Worm (Caenorhabditis elegans) whole organism, L4 larva: ENCODE measurements around the gene seb-3.

ENCODE experiments used
- D1046.2 ChIP-seq: fragments of 200-800 bp; sonication (Bioruptor generic); IDR thresholded peaks from 2 replicates; pipeline ENCODE4 v1.3.6; 2022; ENCODE audit warnings: missing genetic modification characterization, missing compliant biosample characterization
- F10B5.3 ChIP-seq: sonication (generic microtip); optimal IDR thresholded peaks from 2 replicates; lab custom pipeline; 2016; ENCODE audit warnings: mild to moderate bottlenecking, missing genetic modification characterization, missing compliant biosample characterization
- F26F4.8 ChIP-seq: fragments of 200-800 bp; sonication (Bioruptor generic); conservative IDR thresholded peaks from 2 replicates; pipeline ENCODE4 v1.3.6; 2022; ENCODE audit warnings: missing genetic modification characterization, missing compliant biosample characterization
- F44E2.7 ChIP-seq: fragments of 200-800 bp; sonication (Bioruptor generic); IDR thresholded peaks from 2 replicates; pipeline ENCODE4 v2.1.2; 2022; ENCODE audit warnings: missing genetic modification characterization, missing compliant biosample characterization
- F49E8.2 ChIP-seq: sonication (generic microtip); optimal IDR thresholded peaks from 2 replicates; lab custom pipeline; 2016; ENCODE audit warnings: missing compliant biosample characterization, mild to moderate bottlenecking, missing genetic modification characterization, borderline replicate concordance
- R02D3.7 ChIP-seq: fragments of 150-350 bp; sonication (generic microtip); optimal IDR thresholded peaks from 3 replicates; lab custom pipeline; 2014; ENCODE audit warnings: missing biosample characterization, missing genetic modification characterization
- T26A8.4 ChIP-seq: fragments of 200-800 bp; sonication (Bioruptor generic); IDR thresholded peaks from 2 replicates; pipeline ENCODE4 v1.3.6; 2022; ENCODE audit warnings: missing genetic modification characterization, missing compliant biosample characterization
- Y48G9A.11 ChIP-seq: fragments of 200-800 bp; sonication (Bioruptor generic); IDR thresholded peaks from 2 replicates; pipeline ENCODE4 v1.3.6; 2022; ENCODE audit warnings: missing genetic modification reagents, missing genetic modification characterization, missing compliant biosample characterization
- Y5F2A.4 ChIP-seq: fragments of 200-800 bp; sonication (Bioruptor generic); optimal IDR thresholded peaks from 2 replicates; lab custom pipeline; 2018; ENCODE audit warnings: mild to moderate bottlenecking, missing genetic modification characterization, missing compliant biosample characterization
- Y75B8A.6 ChIP-seq: fragments of 200-800 bp; sonication (Bioruptor generic); IDR thresholded peaks from 2 replicates; pipeline ENCODE4 v1.3.6; 2022; ENCODE audit warnings: missing genetic modification reagents, missing genetic modification characterization, missing compliant biosample characterization
- ZK337.2 ChIP-seq: fragments of 200-800 bp; sonication (Bioruptor generic); IDR thresholded peaks from 2 replicates; pipeline ENCODE4 v1.3.6; 2022; ENCODE audit warnings: missing genetic modification reagents, missing genetic modification characterization, missing compliant biosample characterization
- ZK546.5 ChIP-seq, 2 experiments: sonication (generic microtip); optimal IDR thresholded peaks; 2 replicates each; lab custom pipeline; 2017; ENCODE audit warnings: missing biosample characterization in 2 of 2, missing genetic modification characterization in 2 of 2
- aha-1 ChIP-seq: fragments of 150-350 bp; peaks from one replicate; lab custom pipeline; 2014; ENCODE audit warnings: missing biosample characterization, missing genetic modification characterization
- aly-2 ChIP-seq: sonication (generic microtip); optimal IDR thresholded peaks from 2 replicates; lab custom pipeline; 2018; ENCODE audit warnings: missing biosample characterization, missing genetic modification characterization
- ama-1 ChIP-seq: fragments of 150-350 bp; optimal IDR thresholded peaks from 2 replicates; lab custom pipeline; 2014; ENCODE audit warnings: inconsistent platforms, mixed read lengths
- arid-1 ChIP-seq: fragments of 200-800 bp; sonication (Bioruptor generic); conservative IDR thresholded peaks from 2 replicates; pipeline ENCODE4 v1.3.6; 2022; ENCODE audit warnings: missing genetic modification reagents, missing genetic modification characterization, missing compliant biosample characterization
- ceh-82 ChIP-seq: sonication (generic microtip); optimal IDR thresholded peaks from 2 replicates; lab custom pipeline; 2017; ENCODE audit warnings: missing biosample characterization, missing genetic modification characterization
- ces-1 ChIP-seq: fragments of 150-350 bp; sonication (generic microtip); optimal IDR thresholded peaks from 4 replicates; lab custom pipeline; 2014; ENCODE audit warnings: missing biosample characterization, missing genetic modification reagents, missing genetic modification characterization
- daf-12 ChIP-seq: fragments of 150-350 bp; optimal IDR thresholded peaks from 2 replicates; lab custom pipeline; 2014; ENCODE audit warnings: missing biosample characterization, missing genetic modification reagents, missing genetic modification characterization
- duxl-1 ChIP-seq: sonication (generic microtip); optimal IDR thresholded peaks from 2 replicates; lab custom pipeline; 2016; ENCODE audit warnings: mild to moderate bottlenecking, missing genetic modification characterization, moderate library complexity, missing compliant biosample characterization; ENCODE audit not compliant: poor library complexity
- dve-1 ChIP-seq: sonication (generic microtip); optimal IDR thresholded peaks from 2 replicates; lab custom pipeline; 2017; ENCODE audit warnings: antibody characterized with exemption, mild to moderate bottlenecking, missing genetic modification characterization, missing compliant biosample characterization; ENCODE audit not compliant: insufficient read depth
- egl-27 ChIP-seq: sonication (generic microtip); optimal IDR thresholded peaks from 3 replicates; lab custom pipeline; 2017; ENCODE audit warnings: missing biosample characterization, missing genetic modification reagents, missing genetic modification characterization
- fkh-10 ChIP-seq: fragments of 150-350 bp; optimal IDR thresholded peaks from 2 replicates; lab custom pipeline; 2014; ENCODE audit warnings: missing biosample characterization, missing genetic modification reagents, missing genetic modification characterization
- gei-8 ChIP-seq: fragments of 200-800 bp; sonication (Bioruptor generic); optimal IDR thresholded peaks from 2 replicates; lab custom pipeline; 2018; ENCODE audit warnings: mild to moderate bottlenecking, missing genetic modification characterization, missing compliant biosample characterization
- hlh-11 ChIP-seq: fragments of 200-800 bp; sonication (Bioruptor generic); optimal IDR thresholded peaks from 2 replicates; lab custom pipeline; 2018; ENCODE audit warnings: mild to moderate bottlenecking, missing genetic modification characterization, missing compliant biosample characterization
- hlh-30 ChIP-seq: sonication (generic microtip); optimal IDR thresholded peaks from 2 replicates; lab custom pipeline; 2017; ENCODE audit warnings: antibody characterized with exemption, mild to moderate bottlenecking, missing genetic modification characterization, missing compliant biosample characterization; ENCODE audit not compliant: insufficient read depth
- lin-1 ChIP-seq: fragments of 200-800 bp; sonication (Bioruptor generic); IDR thresholded peaks from 2 replicates; pipeline ENCODE4 v1.3.6; 2022; ENCODE audit warnings: missing genetic modification reagents, missing genetic modification characterization, missing compliant biosample characterization
- lin-13 ChIP-seq: fragments of 150-350 bp; optimal IDR thresholded peaks from 2 replicates; lab custom pipeline; 2014; ENCODE audit warnings: missing biosample characterization, missing genetic modification reagents, missing genetic modification characterization
- lin-15B ChIP-seq: fragments of 150-350 bp; sonication (generic microtip); optimal IDR thresholded peaks from 3 replicates; lab custom pipeline; 2014; ENCODE audit warnings: missing biosample characterization, missing genetic modification characterization
- lin-39 ChIP-seq: fragments of 150-350 bp; optimal IDR thresholded peaks from 2 replicates; lab custom pipeline; 2014; ENCODE audit warnings: missing biosample characterization, missing genetic modification reagents, missing genetic modification characterization
- lsy-2 ChIP-seq, 2 experiments: fragments of 150-350 bp in 1 of 2; sonication (generic microtip) in 1 of 2; optimal IDR thresholded peaks; 2 replicates each; lab custom pipeline; 2014 to 2017; ENCODE audit warnings: missing biosample characterization in 2 of 2, missing genetic modification characterization in 2 of 2
- mes-2 ChIP-seq: sonication (generic microtip); optimal IDR thresholded peaks from 2 replicates; lab custom pipeline; 2016; ENCODE audit warnings: missing genotype, mild to moderate bottlenecking, missing genetic modification characterization, missing compliant biosample characterization; ENCODE audit not compliant: poor library complexity, severe bottlenecking
- mxl-2 ChIP-seq: fragments of 200-800 bp; sonication (Bioruptor generic); conservative IDR thresholded peaks from 2 replicates; pipeline ENCODE4 v1.3.6; 2022; ENCODE audit warnings: missing genetic modification reagents, missing genetic modification characterization, missing compliant biosample characterization
- mxl-3 ChIP-seq: fragments of 200-800 bp; sonication (Bioruptor generic); optimal IDR thresholded peaks from 2 replicates; lab custom pipeline; 2018; ENCODE audit warnings: mild to moderate bottlenecking, missing genetic modification characterization, missing compliant biosample characterization
- nhr-102 ChIP-seq: sonication (generic microtip); optimal IDR thresholded peaks from 2 replicates; lab custom pipeline; 2016; ENCODE audit warnings: mild to moderate bottlenecking, missing genetic modification characterization, moderate library complexity, missing compliant biosample characterization
- nhr-11 ChIP-seq: fragments of 150-350 bp; optimal IDR thresholded peaks from 2 replicates; lab custom pipeline; 2014; ENCODE audit warnings: missing biosample characterization, missing genetic modification characterization
- nhr-111 ChIP-seq: fragments of 200-800 bp; sonication (Bioruptor generic); optimal IDR thresholded peaks from 2 replicates; lab custom pipeline; 2018; ENCODE audit warnings: mild to moderate bottlenecking, missing genetic modification characterization, missing compliant biosample characterization
- nhr-25 ChIP-seq: sonication (generic microtip); optimal IDR thresholded peaks from 2 replicates; lab custom pipeline; 2017; ENCODE audit warnings: missing genetic modification characterization, mild to moderate bottlenecking, missing compliant biosample characterization, antibody characterized with exemption, moderate library complexity, borderline replicate concordance; ENCODE audit not compliant: insufficient read depth
- nhr-28 ChIP-seq: fragments of 150-350 bp; optimal IDR thresholded peaks from 2 replicates; lab custom pipeline; 2014; ENCODE audit warnings: missing biosample characterization, missing genetic modification characterization
- nhr-41 ChIP-seq: fragments of 200-800 bp; sonication (Bioruptor generic); IDR thresholded peaks from 2 replicates; pipeline ENCODE4 v1.3.6; 2022; ENCODE audit warnings: missing genetic modification reagents, missing genetic modification characterization, missing compliant biosample characterization
- nhr-6 ChIP-seq: fragments of 150-350 bp; optimal IDR thresholded peaks from 2 replicates; lab custom pipeline; 2014; ENCODE audit warnings: missing biosample characterization, missing genetic modification characterization
- nhr-77 ChIP-seq: fragments of 150-350 bp; optimal IDR thresholded peaks from 2 replicates; lab custom pipeline; 2014; ENCODE audit warnings: missing biosample characterization, missing genetic modification characterization
- pha-4 ChIP-seq, 2 experiments: fragments of 150-350 bp in 1 of 2; fragments of 200-800 bp in 1 of 2; sonication (Bioruptor generic) in 1 of 2; IDR thresholded peaks in 1 of 2; optimal IDR thresholded peaks in 1 of 2; 2 replicates each; pipeline versions ENCODE4 v1.3.6 to Lab custom; 2014 to 2022; ENCODE audit warnings: missing genetic modification characterization in 2 of 2, missing genetic modification reagents in 2 of 2, missing biosample characterization in 1 of 2, missing compliant biosample characterization in 1 of 2
- sdz-12 ChIP-seq: fragments of 200-800 bp; sonication (Bioruptor generic); optimal IDR thresholded peaks from 2 replicates; lab custom pipeline; 2018; ENCODE audit warnings: mild to moderate bottlenecking, missing genetic modification characterization, missing compliant biosample characterization
- spr-3 ChIP-seq: fragments of 200-800 bp; sonication (Bioruptor generic); optimal IDR thresholded peaks from 2 replicates; lab custom pipeline; 2018; ENCODE audit warnings: mild to moderate bottlenecking, missing genetic modification characterization, missing compliant biosample characterization
- tag-97 ChIP-seq: fragments of 200-800 bp; sonication (Bioruptor generic); IDR thresholded peaks from 2 replicates; pipeline ENCODE4 v1.3.6; 2022; ENCODE audit warnings: missing genetic modification characterization, missing compliant biosample characterization
- unc-130 ChIP-seq: sonication (generic microtip); optimal IDR thresholded peaks from 2 replicates; lab custom pipeline; 2016; ENCODE audit warnings: missing genetic modification reagents, missing genetic modification characterization, missing compliant biosample characterization
- unc-62 ChIP-seq, 3 experiments: fragments of 150-350 bp in 1 of 3; sonication (generic microtip); optimal IDR thresholded peaks in 2 of 3; peaks in 1 of 3; 1 replicate in 1 of 3; 2 replicates in 2 of 3; lab custom pipeline; 2014 to 2017; ENCODE audit warnings: missing biosample characterization in 3 of 3, missing genetic modification characterization in 3 of 3, missing genetic modification reagents in 3 of 3, missing genotype in 1 of 3
- vab-7 ChIP-seq: fragments of 200-800 bp; sonication (Bioruptor generic); IDR thresholded peaks from 2 replicates; pipeline ENCODE4 v1.3.6; 2022; ENCODE audit warnings: missing genetic modification reagents, missing genetic modification characterization, missing compliant biosample characterization
- zfp-3 ChIP-seq: fragments of 200-800 bp; sonication (Bioruptor generic); conservative IDR thresholded peaks from 2 replicates; pipeline ENCODE4 v1.3.6; 2022; ENCODE audit warnings: missing genetic modification reagents, missing genetic modification characterization, missing compliant biosample characterization
- ztf-7 ChIP-seq: fragments of 150-350 bp; optimal IDR thresholded peaks from 2 replicates; lab custom pipeline; 2014; ENCODE audit warnings: missing biosample characterization, missing genetic modification characterization

Gene seb-3

ce11 chrX:14978756-14979155, 47.4 kb upstream of the seb-3 start (continued):
- TF ChIP-seq nhr-102 (no peak), egl-27 (tag; lab: Kevin White, UChicago) (no peak), fkh-10 (no peak), ZK546.5 (tag; optimal IDR thresholded peaks at IDR 0.05; lab: Kevin White, UChicago) (no peak), aly-2 (no peak), sdz-12 (GFP tag; lab: Kevin White, UChicago) (no peak), mes-2 (tag; lab: Kevin White, UChicago) (peak; percentile 47), F10B5.3 (tag; lab: Kevin White, UChicago) (no peak), unc-130 (no peak), mxl-3 (GFP tag; lab: Kevin White, UChicago) (no peak), D1046.2 (no peak), nhr-11 (tag; lab: Kevin White, UChicago) (no peak), nhr-28 (tag; lab: Kevin White, UChicago) (no peak), aha-1 (no peak), mxl-2 (GFP tag; lab: Robert Waterston, UW) (no peak), tag-97 (no peak), nhr-6 (no peak), Y48G9A.11 (GFP tag; lab: Robert Waterston, UW) (no peak), lin-15B (tag; lab: Kevin White, UChicago) (no peak), dve-1 (peak; percentile 53), R02D3.7 (tag; lab: Kevin White, UChicago) (no peak), ces-1 (GFP tag; lab: Kevin White, UChicago) (no peak), hlh-11 (tag; lab: Kevin White, UChicago) (peak; percentile 13), nhr-25 (peak; percentile 55), T26A8.4 (GFP tag; lab: Robert Waterston, UW) (peak; percentile 27; the same call in 1 of the 2 replicates), Y75B8A.6 (no peak), F44E2.7 (GFP tag; lab: Robert Waterston, UW) (no peak), zfp-3 (GFP tag; lab: Robert Waterston, UW) (no peak), pha-4 (GFP tag; IDR thresholded peaks at IDR 0.05; lab: Robert Waterston, UW) (no peak), pha-4 (tag; optimal IDR thresholded peaks at IDR 0.05; lab: Kevin White, UChicago) (peak; percentile 62), hlh-30 (peak; percentile 19), F49E8.2 (tag; lab: Kevin White, UChicago) (no peak), vab-7 (GFP tag; lab: Robert Waterston, UW) (no peak), ztf-7 (peak; percentile 32), ZK337.2 (no peak), nhr-111 (GFP tag; lab: Kevin White, UChicago) (no peak), arid-1 (no peak), spr-3 (no peak), lin-13 (peak; percentile 58), ama-1 (lab: Kevin White, UChicago) (peak; percentile 76), ceh-82 (tag; lab: Kevin White, UChicago) (no peak)

ce11 chrX:14979388-14979787, 46.7 kb upstream of the seb-3 start, which contains the start of gene emre-1:
Gene emre-1 (plus strand): TSS chrX:14979688.
- TF ChIP-seq lin-1: no peak
- no peak for TF ChIP-seq lsy-2 (tag; optimal IDR thresholded peaks at IDR 0.05; lab: Kevin White, UChicago)
- TF ChIP-seq duxl-1: no peak
- no peak for TF ChIP-seq unc-62 (GFP tag; optimal IDR thresholded peaks at IDR 0.05 in 1 of 2; lab: Kevin White, UChicago)
- no peak for TF ChIP-seq unc-62 (tag; optimal IDR thresholded peaks at IDR 0.05; lab: Kevin White, UChicago)
- TF ChIP-seq fkh-10: no peak
- TF ChIP-seq lin-39 (tag; lab: Kevin White, UChicago): no peak
- TF ChIP-seq daf-12 (tag; lab: Kevin White, UChicago): no peak
- no peak for TF ChIP-seq F26F4.8 (GFP tag; lab: Robert Waterston, UW)
- TF ChIP-seq nhr-77 (tag; lab: Kevin White, UChicago): no peak
- no peak for TF ChIP-seq dve-1
- no peak for TF ChIP-seq nhr-41
- TF ChIP-seq gei-8: no peak
- no peak for TF ChIP-seq Y5F2A.4 (GFP tag; lab: Kevin White, UChicago)
